Fruit fly (Drosophila melanogaster) whole organism, pupa: ENCODE results near the gene CG31407.

Experiments used
- CG10348 ChIP-seq: fragments of 200-800 bp; sonication (Bioruptor generic); IDR thresholded peaks from 2 replicates; pipeline ENCODE4 v1.3.6; 2022; ENCODE audit warnings: missing biosample characterization, missing genetic modification characterization
- CG17806 ChIP-seq: fragments of 200-800 bp; sonication (Bioruptor generic); optimal IDR thresholded peaks from 2 replicates; lab custom pipeline; 2018; ENCODE audit warnings: missing biosample characterization, mild to moderate bottlenecking, missing genetic modification characterization, moderate library complexity
- CG8159 ChIP-seq: fragments of 200-800 bp; sonication (Bioruptor generic); optimal IDR thresholded peaks from 3 replicates; lab custom pipeline; 2018; ENCODE audit warnings: missing biosample characterization, mild to moderate bottlenecking, missing genetic modification characterization, moderate library complexity
- CG8301 ChIP-seq: fragments of 200-800 bp; sonication (Bioruptor generic); optimal IDR thresholded peaks from 2 replicates; lab custom pipeline; 2018; ENCODE audit warnings: missing biosample characterization, mild to moderate bottlenecking, missing genetic modification characterization
- CG9948 ChIP-seq: fragments of 200-800 bp; sonication (Bioruptor generic); optimal IDR thresholded peaks from 2 replicates; lab custom pipeline; 2018; ENCODE audit warnings: missing biosample characterization, mild to moderate bottlenecking, missing genetic modification characterization, moderate library complexity

DNA sequence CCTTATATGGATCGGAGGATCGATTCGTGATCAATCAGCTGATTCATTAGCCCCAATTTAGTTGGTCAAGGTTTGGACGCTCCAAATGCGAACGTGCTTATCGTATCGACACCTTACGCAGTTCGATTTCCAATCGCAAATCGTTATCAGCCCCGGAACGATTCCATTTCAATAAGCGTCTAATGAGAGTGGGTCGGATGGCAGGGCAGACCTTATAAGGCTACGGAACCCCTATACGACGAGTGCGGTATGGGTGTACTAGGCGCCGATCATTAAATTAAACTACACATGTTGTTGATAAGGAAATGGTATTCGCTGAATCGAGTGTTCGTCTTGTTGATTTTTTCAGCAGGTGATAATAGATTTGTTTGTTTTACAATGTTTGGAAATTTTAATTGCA is 10.8 kb upstream of the CG31407 start:
- TF ChIP-seq CG8159 (tag; lab: Kevin White, UChicago) (no peak), CG8301 (tag; lab: Kevin White, UChicago) (no peak), CG17806 (tag; lab: Kevin White, UChicago) (no peak), CG10348 (no peak), CG9948 (no peak)
